Worm (Caenorhabditis elegans): ENCODE measurements around the gene par-5.

DNA sequence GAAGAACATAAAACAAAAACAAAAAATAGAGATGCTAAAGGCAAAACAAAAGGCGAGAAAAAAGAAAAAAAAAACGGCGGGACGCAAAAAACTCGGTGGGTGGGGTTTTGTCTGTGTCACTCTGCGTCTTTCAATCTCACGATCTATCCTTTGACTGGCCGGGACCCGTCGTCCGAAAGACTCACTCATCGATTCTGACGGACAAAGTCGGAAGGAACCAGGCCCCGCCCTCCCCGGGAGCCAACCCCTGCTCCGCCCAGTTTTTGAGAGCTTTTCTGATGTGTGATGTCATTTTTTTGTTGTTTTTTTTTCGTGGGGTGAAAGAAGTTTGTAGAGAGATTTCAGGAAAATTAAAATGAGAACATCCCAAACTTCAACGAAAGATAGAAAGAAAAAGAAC lies 28.6 kb downstream of the par-5 start:
- TF ChIP-seq F22D6.2 (tag; optimal IDR thresholded peaks at IDR 0.05) (no peak), unc-62 (GFP tag; optimal IDR thresholded peaks at IDR 0.05) (no peak), ama-1 (optimal IDR thresholded peaks at IDR 0.05) (no peak), ama-1 (GFP tag; optimal IDR thresholded peaks at IDR 0.05) (no peak), madf-8 (GFP tag; conservative IDR thresholded peaks at IDR 0.05) (no peak), snpc-4 (GFP tag; optimal IDR thresholded peaks at IDR 0.05) (no peak), snpc-4 (tag; optimal IDR thresholded peaks at IDR 0.05) (no peak), F57A8.1 (GFP tag; optimal IDR thresholded peaks at IDR 0.05) (no peak), sea-2 (GFP tag; IDR thresholded peaks at IDR 0.05) (no peak), B0261.1 (tag; optimal IDR thresholded peaks at IDR 0.05) (no peak), nhr-27 (tag; optimal IDR thresholded peaks at IDR 0.05) (no peak)

Measured in whole organism, young adult.